Fruit fly (Drosophila melanogaster) whole organism, prepupa: ENCODE results near the gene CG18598.

Source experiments
- CG31627 ChIP-seq: fragments of 200-800 bp; sonication (Bioruptor generic); optimal IDR thresholded peaks from 3 replicates; lab custom pipeline; 2016; ENCODE audit warnings: missing biosample characterization, missing genetic modification characterization
- Gug ChIP-seq: fragments of 200-800 bp; sonication (Bioruptor generic); IDR thresholded peaks from 2 replicates; pipeline ENCODE4 v1.3.6; 2022; ENCODE audit warnings: missing biosample characterization, missing genetic modification characterization
- eg ChIP-seq: fragments of 200-800 bp; sonication (Bioruptor generic); IDR thresholded peaks from 3 replicates; pipeline ENCODE4 v1.3.6; 2022; ENCODE audit warnings: missing biosample characterization, missing genetic modification characterization

DNA sequence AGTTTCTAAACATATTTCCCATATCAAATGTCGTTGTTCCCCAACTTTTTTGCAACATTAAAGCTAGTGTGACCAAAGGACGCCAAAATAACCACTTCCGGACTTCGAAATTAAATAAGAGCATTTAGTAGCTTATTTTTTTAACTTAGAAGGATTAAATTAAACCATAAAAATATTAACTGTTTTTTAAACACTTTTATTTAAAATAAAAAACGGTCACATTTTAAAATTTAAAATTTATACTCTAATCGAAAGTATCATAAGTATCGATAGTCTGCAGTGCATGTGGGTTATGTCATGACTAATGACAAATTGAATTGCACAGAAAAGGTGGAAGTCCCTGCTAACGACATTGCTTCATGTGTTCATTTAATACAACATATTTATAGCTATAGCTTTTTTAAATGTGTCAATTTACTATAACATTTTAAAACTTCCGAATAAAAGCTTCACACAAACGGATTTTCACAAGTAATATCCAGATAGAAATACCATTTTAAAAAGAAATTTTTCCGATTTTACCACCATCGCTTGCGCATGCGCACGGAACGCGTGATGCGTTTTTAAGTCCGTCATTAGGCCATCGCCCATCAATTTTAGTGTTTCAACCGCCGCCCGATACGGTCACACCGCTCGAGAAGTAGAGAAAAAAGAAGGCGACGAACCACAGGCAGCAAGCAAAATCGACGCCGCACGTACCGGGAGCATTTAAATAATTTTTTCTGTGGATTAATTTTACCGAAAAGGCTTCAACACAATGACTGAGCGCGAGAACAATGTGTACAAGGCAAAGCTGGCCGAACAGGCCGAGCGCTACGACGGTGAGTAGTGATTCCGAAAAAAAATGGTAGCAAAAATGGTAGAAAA is 8.6 kb upstream of the CG18598 start, which contains the start of the genes CG7156 and 14-3-3epsilon:
- TF ChIP-seq CG31627 (GFP tag; lab: Kevin White, UChicago) (peak; percentile 0), Gug (GFP tag; lab: Robert Waterston, UW) (no peak), eg (GFP tag; lab: Robert Waterston, UW) (0 out of 3 replicates have a peak, but pooled peaks have one; percentile 49)
